Worm (Caenorhabditis elegans) whole organism, mixed stage, embryonic: ENCODE data around the gene ent-2.

Source experiments
- M03D4.4 ChIP-seq: sonication (generic microtip); optimal IDR thresholded peaks from 2 replicates; lab custom pipeline; 2017; ENCODE audit warnings: mild to moderate bottlenecking, missing genetic modification characterization, missing compliant biosample characterization
- ceh-39 ChIP-seq: fragments of 150-350 bp; optimal IDR thresholded peaks from 2 replicates; lab custom pipeline; 2014; ENCODE audit warnings: missing biosample characterization, missing genetic modification characterization
- lsy-2 ChIP-seq: fragments of 150-350 bp; optimal IDR thresholded peaks from 2 replicates; lab custom pipeline; 2014; ENCODE audit warnings: missing biosample characterization, missing genetic modification characterization
- nhr-237 ChIP-seq: fragments of 150-350 bp; optimal IDR thresholded peaks from 2 replicates; lab custom pipeline; 2014; ENCODE audit warnings: missing biosample characterization, missing genetic modification characterization
- nhr-28 ChIP-seq: fragments of 150-350 bp; optimal IDR thresholded peaks from 2 replicates; lab custom pipeline; 2014; ENCODE audit warnings: missing biosample characterization, missing genetic modification characterization
- ztf-11 ChIP-seq: fragments of 150-350 bp; optimal IDR thresholded peaks from 2 replicates; lab custom pipeline; 2014; ENCODE audit warnings: missing biosample characterization, missing genetic modification characterization

- TF ChIP-seq ztf-11 (tag; lab: Kevin White, UChicago) (no peak), lsy-2 (tag; lab: Kevin White, UChicago) (no peak), M03D4.4 (tag; lab: Kevin White, UChicago) (no peak), nhr-237 (tag; lab: Kevin White, UChicago) (no peak), ceh-39 (tag; lab: Kevin White, UChicago) (no peak), nhr-28 (no peak)
Measured at ce11 chrX:15569633-15570032, 31.2 kb upstream of the ent-2 start.
